Fruit fly (Drosophila melanogaster) whole organism, embryonic: ENCODE measurements around the gene CG2652.
A peak's percentile ranks its signal among the peaks of the same experiment; 100 is the strongest.

Experiments
- Adf1 ChIP-seq: fragments of 200-800 bp; sonication (Bioruptor generic); IDR thresholded peaks from 2 replicates; pipeline ENCODE4 v1.3.6; 2022; ENCODE audit warnings: missing biosample characterization, missing genetic modification characterization
- Asciz ChIP-seq: fragments of 200-800 bp; sonication (Bioruptor generic); optimal IDR thresholded peaks from 2 replicates; lab custom pipeline; 2017; ENCODE audit warnings: missing biosample characterization, mild to moderate bottlenecking, missing genetic modification characterization, missing genetic modification reagents
- Awh ChIP-seq: fragments of 200-800 bp; sonication (Bioruptor generic); IDR thresholded peaks from 2 replicates; pipeline ENCODE4, ENCODE4 v1.3.6; 2022; ENCODE audit warnings: missing biosample characterization, missing genetic modification characterization
- Bdp1 ChIP-seq: fragments of 200-800 bp; sonication (Bioruptor generic); optimal IDR thresholded peaks from 3 replicates; lab custom pipeline; 2016; ENCODE audit warnings: missing biosample characterization, missing genetic modification characterization
- CG10147 ChIP-seq: fragments of 200-800 bp; sonication (Bioruptor generic); optimal IDR thresholded peaks from 2 replicates; lab custom pipeline; 2019; ENCODE audit warnings: missing biosample characterization, mild to moderate bottlenecking, missing genetic modification characterization, moderate library complexity
- CG10209 ChIP-seq: fragments of 200-800 bp; sonication (Bioruptor generic); optimal IDR thresholded peaks from 3 replicates; lab custom pipeline; 2017; ENCODE audit warnings: missing biosample characterization, mild to moderate bottlenecking, missing genetic modification characterization, missing genetic modification reagents
- CG13424 ChIP-seq: fragments of 200-800 bp; sonication (Bioruptor generic); optimal IDR thresholded peaks from 2 replicates; lab custom pipeline; 2019; ENCODE audit warnings: missing biosample characterization, mild to moderate bottlenecking, missing genetic modification characterization, moderate library complexity
- CG17385 ChIP-seq: fragments of 200-800 bp; sonication (Bioruptor generic); optimal IDR thresholded peaks from 3 replicates; lab custom pipeline; 2018; ENCODE audit warnings: missing biosample characterization, mild to moderate bottlenecking, missing genetic modification characterization
- CG18011 ChIP-seq: fragments of 200-800 bp; sonication (Bioruptor generic); optimal IDR thresholded peaks from 2 replicates; lab custom pipeline; 2017; ENCODE audit warnings: missing biosample characterization, missing genetic modification characterization, mild to moderate bottlenecking, moderate library complexity, missing genotype
- CG2678 ChIP-seq: fragments of 200-800 bp; sonication (Bioruptor generic); optimal IDR thresholded peaks from 3 replicates; lab custom pipeline; 2019; ENCODE audit warnings: missing biosample characterization, mild to moderate bottlenecking, missing genetic modification characterization, moderate library complexity
- CG30403 ChIP-seq: fragments of 200-800 bp; sonication (Bioruptor generic); optimal IDR thresholded peaks from 3 replicates; lab custom pipeline; 2016; ENCODE audit warnings: missing biosample characterization, missing genetic modification characterization
- CG3163 ChIP-seq: fragments of 200-800 bp; sonication (Bioruptor generic); optimal IDR thresholded peaks from 3 replicates; lab custom pipeline; 2016; ENCODE audit warnings: missing biosample characterization, missing genetic modification characterization
- CG3726 ChIP-seq: fragments of 200-800 bp; sonication (Bioruptor generic); IDR thresholded peaks from 3 replicates; pipeline ENCODE4, ENCODE4 v1.3.6; 2022; ENCODE audit warnings: missing biosample characterization, missing genetic modification characterization
- CG3995 ChIP-seq: fragments of 200-800 bp; sonication (Bioruptor generic); optimal IDR thresholded peaks from 3 replicates; lab custom pipeline; 2016; ENCODE audit warnings: missing biosample characterization, missing genetic modification characterization
- CG7271 ChIP-seq: fragments of 200-800 bp; sonication (Bioruptor generic); optimal IDR thresholded peaks from 2 replicates; lab custom pipeline; 2018; ENCODE audit warnings: missing biosample characterization, mild to moderate bottlenecking, missing genetic modification characterization, moderate library complexity
- CG7928 ChIP-seq: fragments of 200-800 bp; sonication (Bioruptor generic); optimal IDR thresholded peaks from 2 replicates; lab custom pipeline; 2017; ENCODE audit warnings: missing biosample characterization, mild to moderate bottlenecking, missing genetic modification characterization
- CG8924 ChIP-seq: fragments of 200-800 bp; optimal IDR thresholded peaks from 3 replicates; lab custom pipeline; 2019; ENCODE audit warnings: missing biosample characterization, mild to moderate bottlenecking, missing genetic modification characterization, moderate library complexity
- CG9797 ChIP-seq: fragments of 200-800 bp; sonication (Bioruptor generic); optimal IDR thresholded peaks from 3 replicates; lab custom pipeline; 2018; ENCODE audit warnings: missing biosample characterization, mild to moderate bottlenecking, missing genetic modification characterization
- Dll ChIP-seq: fragments of 200-800 bp; sonication (Bioruptor generic); IDR thresholded peaks from 4 replicates; pipeline ENCODE4 v1.3.6; 2022; ENCODE audit warnings: missing biosample characterization, missing genetic modification characterization; ENCODE audit not compliant: partially characterized antibody
- Doc2 ChIP-seq: fragments of 200-800 bp; sonication (Bioruptor generic); IDR thresholded peaks from 2 replicates; pipeline ENCODE4 v1.3.6; 2022; ENCODE audit warnings: missing biosample characterization, missing genetic modification characterization
- E2f2 ChIP-seq: fragments of 200-800 bp; sonication (Bioruptor generic); IDR thresholded peaks from 2 replicates; pipeline ENCODE4 v1.3.6; 2022; ENCODE audit warnings: missing biosample characterization, missing genetic modification characterization
- Eip74EF ChIP-seq, 2 experiments: fragments of 200-800 bp in 1 of 2; fragments of >200 bp in 1 of 2; sonication (Bioruptor generic) in 1 of 2; optimal IDR thresholded peaks; 2 replicates each; lab custom pipeline; 2017 to 2019; ENCODE audit warnings: missing biosample characterization in 2 of 2, missing genetic modification characterization in 2 of 2, mild to moderate bottlenecking in 1 of 2, moderate library complexity in 1 of 2
- Nf-YC ChIP-seq: fragments of 200-800 bp; optimal IDR thresholded peaks from 3 replicates; lab custom pipeline; 2019; ENCODE audit warnings: missing biosample characterization, mild to moderate bottlenecking, missing genetic modification characterization, moderate library complexity
- Rfx ChIP-seq: fragments of 200-800 bp; sonication (Bioruptor generic); IDR thresholded peaks from 2 replicates; pipeline ENCODE4 v1.3.6; 2022; ENCODE audit warnings: missing biosample characterization, missing genetic modification characterization
- Sox102F ChIP-seq: fragments of 200-800 bp; sonication (Bioruptor generic); optimal IDR thresholded peaks from 2 replicates; lab custom pipeline; 2018; ENCODE audit warnings: missing biosample characterization, mild to moderate bottlenecking, missing genetic modification characterization, moderate library complexity
- Stat92E ChIP-seq, 3 experiments: fragments of >200 bp in 2 of 3; fragments of 200-800 bp in 1 of 3; sonication (Bioruptor generic) in 1 of 3; optimal IDR thresholded peaks; 2 replicates each; lab custom pipeline; 2017 to 2019; ENCODE audit warnings: missing biosample characterization in 3 of 3, missing genetic modification characterization in 3 of 3, mild to moderate bottlenecking in 1 of 3, moderate library complexity in 1 of 3
- Trl ChIP-seq, 3 experiments: fragments of >200 bp in 2 of 3; fragments of 200-800 bp in 1 of 3; sonication (Bioruptor generic) in 1 of 3; optimal IDR thresholded peaks; 2 replicates in 1 of 3; 3 replicates in 2 of 3; lab custom pipeline; 2016 to 2017; ENCODE audit warnings: missing biosample characterization in 1 of 3, missing genetic modification characterization in 1 of 3
- Vsx1 ChIP-seq: fragments of 200-800 bp; sonication (Bioruptor generic); optimal IDR thresholded peaks from 2 replicates; lab custom pipeline; 2017; ENCODE audit warnings: missing biosample characterization, mild to moderate bottlenecking, missing genetic modification characterization, missing genetic modification reagents
- ab ChIP-seq: fragments of 200-800 bp; sonication (Bioruptor generic); optimal IDR thresholded peaks from 2 replicates; lab custom pipeline; 2016; ENCODE audit warnings: missing biosample characterization, missing genetic modification characterization
- abd-A ChIP-seq: fragments of 200-800 bp; sonication (Bioruptor generic); optimal IDR thresholded peaks from 3 replicates; lab custom pipeline; 2019; ENCODE audit warnings: missing biosample characterization, mild to moderate bottlenecking, missing genetic modification characterization, moderate library complexity
- ase ChIP-seq: fragments of 200-800 bp; sonication (Bioruptor generic); IDR thresholded peaks from 3 replicates; pipeline ENCODE4 v1.3.6; 2022; ENCODE audit warnings: missing biosample characterization, missing genetic modification characterization
- ato ChIP-seq: fragments of 200-800 bp; sonication (Bioruptor generic); IDR thresholded peaks from 2 replicates; pipeline ENCODE4 v1.3.6; 2022; ENCODE audit warnings: missing biosample characterization, missing genetic modification characterization; ENCODE audit not compliant: partially characterized antibody
- br ChIP-seq: fragments of >200 bp; optimal IDR thresholded peaks from 2 replicates; lab custom pipeline; 2017
- cg ChIP-seq: fragments of 200-800 bp; sonication (Bioruptor generic); optimal IDR thresholded peaks from 3 replicates; lab custom pipeline; 2019; ENCODE audit warnings: missing biosample characterization, mild to moderate bottlenecking, missing genetic modification characterization, moderate library complexity
- chif ChIP-seq, 2 experiments: fragments of 200-800 bp; sonication (Bioruptor generic); optimal IDR thresholded peaks; 3 replicates each; lab custom pipeline; 2016; ENCODE audit warnings: missing biosample characterization in 2 of 2, missing genetic modification characterization in 2 of 2
- dmrt11E ChIP-seq: fragments of 200-800 bp; sonication (Bioruptor generic); optimal IDR thresholded peaks from 3 replicates; lab custom pipeline; 2018; ENCODE audit warnings: missing biosample characterization, mild to moderate bottlenecking, missing genetic modification characterization, moderate library complexity
- dmrt99B ChIP-seq: fragments of 200-800 bp; sonication (Bioruptor generic); optimal IDR thresholded peaks from 2 replicates; lab custom pipeline; 2018; ENCODE audit warnings: missing biosample characterization, mild to moderate bottlenecking, missing genetic modification characterization, moderate library complexity
- ken ChIP-seq: fragments of 200-800 bp; sonication (Bioruptor generic); IDR thresholded peaks from 3 replicates; pipeline ENCODE4 v1.3.6; 2022; ENCODE audit warnings: missing biosample characterization, missing genetic modification characterization
- lmd ChIP-seq: fragments of 200-800 bp; sonication (Bioruptor generic); IDR thresholded peaks from 2 replicates; pipeline ENCODE4 v1.3.6; 2022; ENCODE audit warnings: missing biosample characterization, missing genetic modification characterization
- mam ChIP-seq: fragments of 200-800 bp; sonication (Bioruptor generic); optimal IDR thresholded peaks from 3 replicates; lab custom pipeline; 2016; ENCODE audit warnings: missing biosample characterization, missing genetic modification characterization
- nerfin-2 ChIP-seq: fragments of 200-800 bp; sonication (Bioruptor generic); IDR thresholded peaks from 2 replicates; pipeline ENCODE4 v1.3.6; 2022; ENCODE audit warnings: missing biosample characterization, missing genetic modification characterization; ENCODE audit not compliant: partially characterized antibody
- pan ChIP-seq, 4 experiments: fragments of >200 bp in 3 of 4; fragments of 200-800 bp in 1 of 4; sonication (Bioruptor generic) in 1 of 4; optimal IDR thresholded peaks in 3 of 4; IDR thresholded peaks in 1 of 4; 2 replicates each; pipeline versions ENCODE4 v1.3.6 to Lab custom; 2017 to 2022; ENCODE audit warnings: missing biosample characterization in 2 of 4, missing genetic modification characterization in 2 of 4, mixed read lengths in 1 of 4
- phol ChIP-seq: fragments of 200-800 bp; sonication (Bioruptor generic); optimal IDR thresholded peaks from 3 replicates; lab custom pipeline; 2018; ENCODE audit warnings: missing biosample characterization, mild to moderate bottlenecking, missing genetic modification characterization, moderate library complexity
- sens ChIP-seq: fragments of 200-800 bp; sonication (Bioruptor generic); peaks from one replicate; lab custom pipeline; 2016; ENCODE audit warnings: missing biosample characterization, missing genetic modification characterization
- sr ChIP-seq: fragments of 200-800 bp; sonication (Bioruptor generic); IDR thresholded peaks from 3 replicates; pipeline ENCODE4 v1.3.6; 2022; ENCODE audit warnings: missing biosample characterization, missing genetic modification characterization
- tgo ChIP-seq: fragments of 200-800 bp; sonication (Bioruptor generic); IDR thresholded peaks from 3 replicates; pipeline ENCODE4 v1.3.6; 2022; ENCODE audit warnings: missing biosample characterization, missing genetic modification characterization
- wek ChIP-seq: fragments of 200-800 bp; sonication (Bioruptor generic); optimal IDR thresholded peaks from 3 replicates; lab custom pipeline; 2018; ENCODE audit warnings: missing biosample characterization, mild to moderate bottlenecking, missing genetic modification characterization, moderate library complexity

Gene CG2652

dm6 chrX:2646022-2646761 lies 36.5 kb downstream of the CG2652 start (continued):
- TF ChIP-seq tgo (GFP tag; lab: Robert Waterston, UW) (peak; percentile 96), CG7271 (peak; percentile 68), br (no peak), sens (GFP tag; lab: Kevin White, UChicago) (peak; percentile 99), Eip74EF (GFP tag; optimal IDR thresholded peaks at IDR 0.05; lab: Kevin White, UChicago) (peak in 1 of 2 experiments; percentile 97), CG10147 (GFP tag; lab: Kevin White, UChicago) (peak; percentile 91), ase (GFP tag; lab: Robert Waterston, UW) (peak; percentile 92), ken (GFP tag; lab: Robert Waterston, UW) (peak; percentile 95), Adf1 (GFP tag; lab: Robert Waterston, UW) (peak; percentile 100), CG2678 (tag; lab: Kevin White, UChicago) (peak; percentile 98), CG10209 (GFP tag; lab: Kevin White, UChicago) (peak; percentile 97), Dll (GFP tag; lab: Robert Waterston, UW) (peak; percentile 51; the same call in 1 of the 4 replicates), nerfin-2 (GFP tag; lab: Robert Waterston, UW) (peak; percentile 72), CG30403 (peak; percentile 98), Awh (peak; percentile 97), Rfx (peak; percentile 97), Nf-YC (tag; lab: Kevin White, UChicago) (peak; percentile 88), CG7928 (GFP tag; lab: Kevin White, UChicago) (peak; percentile 74), Trl (optimal IDR thresholded peaks at IDR 0.05; lab: Kevin White, UChicago) (peak; percentile 54 to 82), Trl (GFP tag; optimal IDR thresholded peaks at IDR 0.05; lab: Kevin White, UChicago) (peak; percentile 95), chif (GFP tag; optimal IDR thresholded peaks at IDR 0.05; lab: Kevin White, UChicago) (peak; percentile 97 to 98), CG9797 (GFP tag; lab: Kevin White, UChicago) (peak; percentile 32), CG8924 (tag; lab: Kevin White, UChicago) (peak; percentile 98), CG17385 (peak; percentile 95), ato (GFP tag; lab: Robert Waterston, UW) (peak; percentile 67), Vsx1 (GFP tag; lab: Kevin White, UChicago) (peak; percentile 94), phol (tag; lab: Kevin White, UChicago) (peak; percentile 93), ab (GFP tag; lab: Kevin White, UChicago) (peak; percentile 95), pan (optimal IDR thresholded peaks at IDR 0.05; lab: Kevin White, UChicago) (no peak), pan (GFP tag; optimal IDR thresholded peaks at IDR 0.05 in 1 of 2, IDR thresholded peaks at IDR 0.05 in 1 of 2) (peak in 1 of 2 experiments; percentile 97), CG18011 (peak; percentile 89), E2f2 (GFP tag; lab: Robert Waterston, UW) (peak; percentile 83), Stat92E (GFP tag; optimal IDR thresholded peaks at IDR 0.05; lab: Kevin White, UChicago) (peak in 1 of 3 experiments; percentile 93), cg (GFP tag; lab: Kevin White, UChicago) (peak; percentile 64), Sox102F (GFP tag; lab: Kevin White, UChicago) (peak; percentile 97), dmrt11E (peak; percentile 92), abd-A (tag; lab: Kevin White, UChicago) (peak; percentile 89), CG13424 (tag; lab: Kevin White, UChicago) (peak; percentile 96), Doc2 (peak; percentile 76; the same call in 1 of the 2 replicates), CG3163 (GFP tag; lab: Kevin White, UChicago) (peak; percentile 86), CG3726 (peak; percentile 87), dmrt99B (tag; lab: Kevin White, UChicago) (peak; percentile 98), wek (GFP tag; lab: Kevin White, UChicago) (peak; percentile 91), Asciz (GFP tag; lab: Kevin White, UChicago) (peak; percentile 95), sr (GFP tag; lab: Robert Waterston, UW) (peak; percentile 75), CG3995 (GFP tag; lab: Kevin White, UChicago) (peak; percentile 69), lmd (GFP tag; lab: Robert Waterston, UW) (peak; percentile 97), Bdp1 (GFP tag; lab: Kevin White, UChicago) (peak; percentile 90), mam (GFP tag; lab: Kevin White, UChicago) (peak; percentile 97)
